Fruit fly (Drosophila melanogaster) whole organism, embryonic: ENCODE data around the gene CG11679.

Experiments used
- Blimp-1 ChIP-seq: fragments of 200-800 bp; sonication (Bioruptor generic); optimal IDR thresholded peaks from 3 replicates; lab custom pipeline; 2018; ENCODE audit warnings: missing biosample characterization, missing genetic modification characterization, mild to moderate bottlenecking, moderate library complexity, missing genetic modification reagents
- CG10321 ChIP-seq: fragments of 200-800 bp; sonication (Bioruptor generic); IDR thresholded peaks from 2 replicates; pipeline ENCODE4 v1.3.6; 2022; ENCODE audit warnings: missing biosample characterization, missing genetic modification characterization
- CG12659 ChIP-seq: fragments of 200-800 bp; sonication (Bioruptor generic); optimal IDR thresholded peaks from 3 replicates; lab custom pipeline; 2017; ENCODE audit warnings: mild to moderate bottlenecking, missing biosample characterization, missing genetic modification reagents, missing genetic modification characterization
- CG14050 ChIP-seq: fragments of 200-800 bp; sonication (Bioruptor generic); IDR thresholded peaks from 3 replicates; pipeline ENCODE4 v1.3.6; 2022; ENCODE audit warnings: missing biosample characterization, missing genetic modification characterization
- CG15601 ChIP-seq: fragments of 200-800 bp; sonication (Bioruptor generic); optimal IDR thresholded peaks from 3 replicates; lab custom pipeline; 2019; ENCODE audit warnings: missing biosample characterization, mild to moderate bottlenecking, missing genetic modification characterization, moderate library complexity
- CG2116 ChIP-seq: fragments of 200-800 bp; sonication (Bioruptor generic); optimal IDR thresholded peaks from 3 replicates; lab custom pipeline; 2018; ENCODE audit warnings: missing biosample characterization, mild to moderate bottlenecking, missing genetic modification characterization
- CG2202 ChIP-seq: fragments of 200-800 bp; sonication (Bioruptor generic); optimal IDR thresholded peaks from 2 replicates; lab custom pipeline; 2018; ENCODE audit warnings: missing biosample characterization, mild to moderate bottlenecking, missing genetic modification characterization
- CG2678 ChIP-seq: fragments of 200-800 bp; sonication (Bioruptor generic); optimal IDR thresholded peaks from 3 replicates; lab custom pipeline; 2019; ENCODE audit warnings: missing biosample characterization, mild to moderate bottlenecking, missing genetic modification characterization, moderate library complexity
- CG2875 ChIP-seq: fragments of 200-800 bp; sonication (Bioruptor generic); optimal IDR thresholded peaks from 2 replicates; lab custom pipeline; 2017; ENCODE audit warnings: missing biosample characterization, mild to moderate bottlenecking, missing genetic modification characterization, missing genetic modification reagents
- CG30403 ChIP-seq: fragments of 200-800 bp; sonication (Bioruptor generic); optimal IDR thresholded peaks from 3 replicates; lab custom pipeline; 2016; ENCODE audit warnings: missing biosample characterization, missing genetic modification characterization
- CG31224 ChIP-seq: fragments of 200-800 bp; sonication (Bioruptor generic); IDR thresholded peaks from 2 replicates; pipeline ENCODE4 v1.3.6; 2022; ENCODE audit warnings: missing biosample characterization, missing genetic modification characterization
- CG3838 ChIP-seq: fragments of 200-800 bp; sonication (Bioruptor generic); optimal IDR thresholded peaks from 3 replicates; lab custom pipeline; 2016; ENCODE audit warnings: missing biosample characterization, missing genetic modification characterization
- CG4820 ChIP-seq: fragments of 200-800 bp; sonication (Bioruptor generic); optimal IDR thresholded peaks from 3 replicates; lab custom pipeline; 2016; ENCODE audit warnings: missing biosample characterization, missing genetic modification characterization
- CG7963 ChIP-seq: fragments of 200-800 bp; sonication (Bioruptor generic); IDR thresholded peaks from 3 replicates; pipeline ENCODE4 v1.3.6; 2022; ENCODE audit warnings: missing biosample characterization, missing genetic modification characterization; ENCODE audit not compliant: partially characterized antibody
- CG8359 ChIP-seq: fragments of 200-800 bp; sonication (Bioruptor generic); optimal IDR thresholded peaks from 2 replicates; lab custom pipeline; 2017; ENCODE audit warnings: missing biosample characterization, mild to moderate bottlenecking, missing genetic modification characterization, borderline replicate concordance
- CG8944 ChIP-seq: fragments of 200-800 bp; sonication (Bioruptor generic); optimal IDR thresholded peaks from 3 replicates; lab custom pipeline; 2016; ENCODE audit warnings: missing biosample characterization, missing genetic modification characterization
- Dad ChIP-seq: fragments of 200-800 bp; sonication (Bioruptor generic); optimal IDR thresholded peaks from 3 replicates; lab custom pipeline; 2016; ENCODE audit warnings: missing biosample characterization, missing genetic modification characterization
- Dll ChIP-seq: fragments of 200-800 bp; sonication (Bioruptor generic); IDR thresholded peaks from 4 replicates; pipeline ENCODE4 v1.3.6; 2022; ENCODE audit warnings: missing biosample characterization, missing genetic modification characterization; ENCODE audit not compliant: partially characterized antibody
- E2f1 ChIP-seq: fragments of 200-800 bp; sonication (Bioruptor generic); IDR thresholded peaks from 2 replicates; pipeline ENCODE4 v1.3.6; 2022; ENCODE audit warnings: missing biosample characterization, missing genetic modification characterization
- H15 ChIP-seq: fragments of 200-800 bp; sonication (Bioruptor generic); IDR thresholded peaks from 3 replicates; pipeline ENCODE4 v1.3.6; 2022; ENCODE audit warnings: missing biosample characterization, missing genetic modification characterization
- MESR4 ChIP-seq: fragments of 200-800 bp; sonication (Bioruptor generic); optimal IDR thresholded peaks from 2 replicates; lab custom pipeline; 2018; ENCODE audit warnings: missing biosample characterization, mild to moderate bottlenecking, missing genetic modification characterization, moderate library complexity
- Myb ChIP-seq: fragments of 200-800 bp; sonication (Bioruptor generic); optimal IDR thresholded peaks from 2 replicates; lab custom pipeline; 2016; ENCODE audit warnings: missing biosample characterization, missing genetic modification characterization
- NFAT ChIP-seq: fragments of 200-800 bp; sonication (Bioruptor generic); IDR thresholded peaks from 2 replicates; pipeline ENCODE4 v1.3.6; 2022; ENCODE audit warnings: missing biosample characterization, missing genetic modification characterization
- Nf-YA ChIP-seq: fragments of 200-800 bp; sonication (Bioruptor generic); IDR thresholded peaks from 2 replicates; pipeline ENCODE4 v1.3.6; 2022; ENCODE audit warnings: missing biosample characterization, missing genetic modification characterization
- Opbp ChIP-seq: fragments of 200-800 bp; sonication (Bioruptor generic); IDR thresholded peaks from 3 replicates; pipeline ENCODE4 v1.3.6; 2022; ENCODE audit warnings: missing biosample characterization, missing genetic modification characterization; ENCODE audit not compliant: partially characterized antibody
- Rfx ChIP-seq: fragments of 200-800 bp; sonication (Bioruptor generic); IDR thresholded peaks from 2 replicates; pipeline ENCODE4 v1.3.6; 2022; ENCODE audit warnings: missing biosample characterization, missing genetic modification characterization
- Scr ChIP-seq: fragments of 200-800 bp; sonication (Bioruptor generic); IDR thresholded peaks from 2 replicates; pipeline ENCODE4 v1.3.6; 2022; ENCODE audit warnings: missing biosample characterization, missing genetic modification characterization; ENCODE audit not compliant: partially characterized antibody
- Ssrp ChIP-seq: fragments of 200-800 bp; sonication (Bioruptor generic); optimal IDR thresholded peaks from 2 replicates; lab custom pipeline; 2018; ENCODE audit warnings: missing biosample characterization, mild to moderate bottlenecking, missing genetic modification characterization, moderate library complexity
- ab ChIP-seq: fragments of 200-800 bp; sonication (Bioruptor generic); optimal IDR thresholded peaks from 2 replicates; lab custom pipeline; 2016; ENCODE audit warnings: missing biosample characterization, missing genetic modification characterization
- ac ChIP-seq: fragments of 200-800 bp; sonication (Bioruptor generic); optimal IDR thresholded peaks from 3 replicates; lab custom pipeline; 2017; ENCODE audit warnings: missing biosample characterization, mild to moderate bottlenecking, missing genetic modification characterization
- aop ChIP-seq: fragments of 200-800 bp; sonication (Bioruptor generic); IDR thresholded peaks from 2 replicates; pipeline ENCODE4 v1.3.6; 2022; ENCODE audit warnings: missing biosample characterization, missing genetic modification characterization
- cad ChIP-seq: fragments of >200 bp; optimal IDR thresholded peaks from 2 replicates; lab custom pipeline; 2017; ENCODE audit warnings: missing biosample characterization, missing genetic modification characterization
- chm ChIP-seq: fragments of 200-800 bp; sonication (Bioruptor generic); IDR thresholded peaks from 2 replicates; pipeline ENCODE4 v1.3.6; 2022; ENCODE audit warnings: missing biosample characterization, missing genetic modification characterization
- chn ChIP-seq: fragments of 200-800 bp; sonication (Bioruptor generic); optimal IDR thresholded peaks from 2 replicates; lab custom pipeline; 2016; ENCODE audit warnings: missing biosample characterization, missing genetic modification characterization
- ci ChIP-seq: fragments of 200-800 bp; sonication (Bioruptor generic); IDR thresholded peaks from 3 replicates; pipeline ENCODE4 v1.3.6; 2022; ENCODE audit warnings: missing biosample characterization, missing genetic modification characterization
- dm ChIP-seq: fragments of 200-800 bp; sonication (Bioruptor generic); optimal IDR thresholded peaks from 3 replicates; lab custom pipeline; 2016; ENCODE audit warnings: missing biosample characterization, missing genetic modification characterization
- fru ChIP-seq: fragments of >200 bp; optimal IDR thresholded peaks from 2 replicates; lab custom pipeline; 2017
- gt ChIP-seq: fragments of 200-800 bp; sonication (Bioruptor generic); IDR thresholded peaks from 2 replicates; pipeline ENCODE4 v1.3.6; 2022; ENCODE audit warnings: missing biosample characterization, missing genetic modification characterization
- hb ChIP-seq: fragments of 200-800 bp; sonication (Bioruptor generic); IDR thresholded peaks from 3 replicates; pipeline ENCODE4 v1.3.6; 2022; ENCODE audit warnings: missing biosample characterization, missing genetic modification characterization; ENCODE audit not compliant: partially characterized antibody
- nerfin-1 ChIP-seq: fragments of 200-800 bp; sonication (Bioruptor generic); optimal IDR thresholded peaks from 3 replicates; lab custom pipeline; 2019; ENCODE audit warnings: missing biosample characterization, mild to moderate bottlenecking, missing genetic modification characterization, moderate library complexity
- nerfin-2 ChIP-seq: fragments of 200-800 bp; sonication (Bioruptor generic); IDR thresholded peaks from 2 replicates; pipeline ENCODE4 v1.3.6; 2022; ENCODE audit warnings: missing biosample characterization, missing genetic modification characterization; ENCODE audit not compliant: partially characterized antibody
- onecut ChIP-seq: fragments of 200-800 bp; sonication (Bioruptor generic); IDR thresholded peaks from 2 replicates; pipeline ENCODE4 v1.3.6; 2022; ENCODE audit warnings: missing biosample characterization, missing genetic modification characterization
- psq ChIP-seq: fragments of 200-800 bp; sonication (Bioruptor generic); optimal IDR thresholded peaks from 2 replicates; lab custom pipeline; 2017; ENCODE audit warnings: missing biosample characterization, missing genetic modification characterization
- pzg ChIP-seq: fragments of 200-800 bp; sonication (Bioruptor generic); optimal IDR thresholded peaks from 3 replicates; lab custom pipeline; 2018; ENCODE audit warnings: missing biosample characterization, mild to moderate bottlenecking, missing genetic modification characterization, moderate library complexity
- seq ChIP-seq: fragments of 200-800 bp; sonication (Bioruptor generic); IDR thresholded peaks from 2 replicates; pipeline ENCODE4 v1.3.6; 2022; ENCODE audit warnings: missing biosample characterization, missing genetic modification characterization
- shn ChIP-seq: fragments of 200-800 bp; sonication (Bioruptor generic); optimal IDR thresholded peaks from 3 replicates; lab custom pipeline; 2016; ENCODE audit warnings: missing biosample characterization, missing genetic modification characterization
- sna ChIP-seq: fragments of 200-800 bp; sonication (Bioruptor generic); IDR thresholded peaks from 2 replicates; pipeline ENCODE4 v1.3.6; 2022; ENCODE audit warnings: missing biosample characterization, missing genetic modification characterization; ENCODE audit not compliant: partially characterized antibody
- tll ChIP-seq, 2 experiments: fragments of 200-800 bp in 1 of 2; fragments of >200 bp in 1 of 2; sonication (Bioruptor generic) in 1 of 2; optimal IDR thresholded peaks; 2 replicates each; lab custom pipeline; 2017 to 2019; ENCODE audit warnings: missing biosample characterization in 2 of 2, missing genetic modification characterization in 2 of 2, mild to moderate bottlenecking in 1 of 2, moderate library complexity in 1 of 2
- tna ChIP-seq: fragments of 200-800 bp; sonication (Bioruptor generic); IDR thresholded peaks from 2 replicates; pipeline ENCODE4 v1.3.6; 2022; ENCODE audit warnings: missing biosample characterization, missing genetic modification characterization; ENCODE audit not compliant: partially characterized antibody
- wdn ChIP-seq: fragments of 200-800 bp; sonication (Bioruptor generic); IDR thresholded peaks from 2 replicates; pipeline ENCODE4 v1.3.6; 2022; ENCODE audit warnings: missing biosample characterization, missing genetic modification characterization

Gene CG11679

dm6 chrX:15696854-15697540 is 41.8 kb downstream of the CG11679 start, which contains the start of gene CG8128 (continued):
- no peak for TF ChIP-seq CG31224 (GFP tag; lab: Robert Waterston, UW)
- no peak for TF ChIP-seq Dad (GFP tag; lab: Kevin White, UChicago)
- peak; percentile 7; the same call in 1 of the 2 replicates for TF ChIP-seq Rfx (GFP tag; lab: Robert Waterston, UW)
- TF ChIP-seq CG2202 (tag; lab: Kevin White, UChicago) = no peak
- TF ChIP-seq CG7963 (GFP tag; lab: Robert Waterston, UW) = no peak
- TF ChIP-seq CG2678 (tag; lab: Kevin White, UChicago) = no peak
- TF ChIP-seq Dll (GFP tag; lab: Robert Waterston, UW) = 0 out of 4 replicates have a peak, but pooled peaks have one; percentile 10
- TF ChIP-seq ab (GFP tag; lab: Kevin White, UChicago) = no peak
- no peak for TF ChIP-seq Scr (GFP tag; lab: Robert Waterston, UW)
- TF ChIP-seq onecut (GFP tag; lab: Robert Waterston, UW) = no peak
- no peak for TF ChIP-seq fru (lab: Kevin White, UChicago)
- TF ChIP-seq CG8944 (GFP tag; lab: Kevin White, UChicago) = no peak
- TF ChIP-seq psq (GFP tag; lab: Kevin White, UChicago) = no peak
- TF ChIP-seq CG2875 (GFP tag; lab: Kevin White, UChicago) = no peak
- TF ChIP-seq aop (GFP tag; lab: Robert Waterston, UW) = no peak
- no peak for TF ChIP-seq CG14050 (GFP tag; lab: Robert Waterston, UW)
- peak; percentile 45 for TF ChIP-seq pzg (GFP tag; lab: Kevin White, UChicago)
- no peak for TF ChIP-seq nerfin-2 (GFP tag; lab: Robert Waterston, UW)
- TF ChIP-seq CG30403 = no peak
- TF ChIP-seq Nf-YA (GFP tag; lab: Robert Waterston, UW) = no peak
- TF ChIP-seq CG10321 (GFP tag; lab: Robert Waterston, UW) = no peak
- TF ChIP-seq ac = no peak
- TF ChIP-seq sna (GFP tag; lab: Robert Waterston, UW) = no peak
- no peak for TF ChIP-seq CG12659
- TF ChIP-seq CG8359 = no peak
- TF ChIP-seq NFAT (GFP tag; lab: Robert Waterston, UW) = no peak
- no peak for TF ChIP-seq hb (GFP tag; lab: Robert Waterston, UW)
- no peak for TF ChIP-seq CG4820 (GFP tag; lab: Kevin White, UChicago)
- no peak for TF ChIP-seq Ssrp (tag; lab: Kevin White, UChicago)
- no peak for TF ChIP-seq Myb (GFP tag; lab: Kevin White, UChicago)
- peak; percentile 11 for TF ChIP-seq CG15601 (tag; lab: Kevin White, UChicago)
- TF ChIP-seq wdn = no peak
- TF ChIP-seq tll (GFP tag; optimal IDR thresholded peaks at IDR 0.05; lab: Kevin White, UChicago) = peak; percentile 26 to 88
- TF ChIP-seq dm (GFP tag; lab: Kevin White, UChicago) = no peak
- TF ChIP-seq ci = no peak
- TF ChIP-seq nerfin-1 (tag; lab: Kevin White, UChicago) = no peak
- TF ChIP-seq seq (GFP tag; lab: Robert Waterston, UW) = no peak
- TF ChIP-seq Opbp (GFP tag; lab: Robert Waterston, UW) = 0 out of 3 replicates have a peak, but pooled peaks have one; percentile 39
- no peak for TF ChIP-seq CG3838
- TF ChIP-seq tna (GFP tag; lab: Robert Waterston, UW) = no peak
- no peak for TF ChIP-seq chn (GFP tag; lab: Kevin White, UChicago)
- no peak for TF ChIP-seq MESR4 (GFP tag; lab: Kevin White, UChicago)
- TF ChIP-seq gt = no peak
- no peak for TF ChIP-seq E2f1
- no peak for TF ChIP-seq cad (GFP tag; lab: Kevin White, UChicago)
- no peak for TF ChIP-seq Blimp-1 (GFP tag; lab: Kevin White, UChicago)
- no peak for TF ChIP-seq H15
- no peak for TF ChIP-seq shn (GFP tag; lab: Kevin White, UChicago)
- TF ChIP-seq chm (GFP tag; lab: Robert Waterston, UW) = no peak
- TF ChIP-seq CG2116 (GFP tag; lab: Kevin White, UChicago) = no peak
